Fruit fly (Drosophila melanogaster) whole organism, embryonic: ENCODE measurements around the gene Eip63E.
A peak's percentile ranks its signal among the peaks of the same experiment; 100 is the strongest.

Experiments used
- B-H1 ChIP-seq: fragments of 200-800 bp; sonication (Bioruptor generic); IDR thresholded peaks from 3 replicates; pipeline ENCODE4 v1.3.6; 2022; ENCODE audit warnings: missing biosample characterization, missing genetic modification characterization
- CG10462 ChIP-seq: fragments of 200-800 bp; sonication (Bioruptor generic); optimal IDR thresholded peaks from 2 replicates; lab custom pipeline; 2016; ENCODE audit warnings: missing biosample characterization, missing genetic modification characterization
- CG11456 ChIP-seq: fragments of 200-800 bp; sonication (Bioruptor generic); IDR thresholded peaks from 3 replicates; pipeline ENCODE4 v1.3.6; 2022; ENCODE audit warnings: missing biosample characterization, missing genetic modification characterization
- CG1233 ChIP-seq: fragments of 200-800 bp; sonication (Bioruptor generic); optimal IDR thresholded peaks from 4 replicates; lab custom pipeline; 2018; ENCODE audit warnings: missing biosample characterization, mild to moderate bottlenecking, missing genetic modification characterization
- CG13287 ChIP-seq: fragments of 200-800 bp; sonication (Bioruptor generic); IDR thresholded peaks from 2 replicates; pipeline ENCODE4 v1.3.6; 2022; ENCODE audit warnings: missing biosample characterization, missing genetic modification characterization; ENCODE audit not compliant: partially characterized antibody
- CG13296 ChIP-seq: fragments of 200-800 bp; sonication (Bioruptor generic); optimal IDR thresholded peaks from 3 replicates; lab custom pipeline; 2018; ENCODE audit warnings: missing biosample characterization, mild to moderate bottlenecking, missing genetic modification characterization
- CG15514 ChIP-seq: fragments of 200-800 bp; sonication (Bioruptor generic); optimal IDR thresholded peaks from 3 replicates; lab custom pipeline; 2017; ENCODE audit warnings: missing biosample characterization, missing genetic modification characterization, mild to moderate bottlenecking, moderate library complexity, missing genetic modification reagents
- CG15601 ChIP-seq: fragments of 200-800 bp; sonication (Bioruptor generic); optimal IDR thresholded peaks from 3 replicates; lab custom pipeline; 2019; ENCODE audit warnings: missing biosample characterization, mild to moderate bottlenecking, missing genetic modification characterization, moderate library complexity
- CG16863 ChIP-seq: fragments of 200-800 bp; sonication (Bioruptor generic); optimal IDR thresholded peaks from 3 replicates; lab custom pipeline; 2016; ENCODE audit warnings: missing biosample characterization, missing genetic modification characterization
- CG17385 ChIP-seq: fragments of 200-800 bp; sonication (Bioruptor generic); optimal IDR thresholded peaks from 3 replicates; lab custom pipeline; 2018; ENCODE audit warnings: missing biosample characterization, mild to moderate bottlenecking, missing genetic modification characterization
- CG17612 ChIP-seq: fragments of 200-800 bp; sonication (Bioruptor generic); IDR thresholded peaks from 2 replicates; pipeline ENCODE4 v1.3.6; 2022; ENCODE audit warnings: missing biosample characterization, missing genetic modification characterization
- CG18764 ChIP-seq: fragments of 200-800 bp; sonication (Bioruptor generic); optimal IDR thresholded peaks from 3 replicates; lab custom pipeline; 2016; ENCODE audit warnings: missing biosample characterization, missing genetic modification characterization
- CG2202 ChIP-seq: fragments of 200-800 bp; sonication (Bioruptor generic); optimal IDR thresholded peaks from 2 replicates; lab custom pipeline; 2018; ENCODE audit warnings: missing biosample characterization, mild to moderate bottlenecking, missing genetic modification characterization
- CG31365 ChIP-seq: fragments of 200-800 bp; sonication (Bioruptor generic); optimal IDR thresholded peaks from 2 replicates; lab custom pipeline; 2018; ENCODE audit warnings: missing biosample characterization, mild to moderate bottlenecking, missing genetic modification characterization
- CG3163 ChIP-seq: fragments of 200-800 bp; sonication (Bioruptor generic); optimal IDR thresholded peaks from 3 replicates; lab custom pipeline; 2016; ENCODE audit warnings: missing biosample characterization, missing genetic modification characterization
- CG32772 ChIP-seq: fragments of 200-800 bp; sonication (Bioruptor generic); IDR thresholded peaks from 2 replicates; pipeline ENCODE4 v1.3.6; 2022; ENCODE audit warnings: missing biosample characterization, missing genetic modification characterization
- CG4424 ChIP-seq: fragments of 200-800 bp; sonication (Bioruptor generic); optimal IDR thresholded peaks from 3 replicates; lab custom pipeline; 2016; ENCODE audit warnings: missing biosample characterization, missing genetic modification characterization
- CG5180 ChIP-seq: fragments of 200-800 bp; sonication (Bioruptor generic); optimal IDR thresholded peaks from 3 replicates; lab custom pipeline; 2017; ENCODE audit warnings: missing biosample characterization, missing genetic modification characterization, mild to moderate bottlenecking, moderate library complexity, missing genetic modification reagents
- CG6272 ChIP-seq: fragments of 200-800 bp; sonication (Bioruptor generic); IDR thresholded peaks from 2 replicates; pipeline ENCODE4 v1.3.6; 2022; ENCODE audit warnings: missing biosample characterization, missing genetic modification characterization
- CG6683 ChIP-seq: fragments of 200-800 bp; sonication (Bioruptor generic); optimal IDR thresholded peaks from 2 replicates; lab custom pipeline; 2017; ENCODE audit warnings: missing biosample characterization, mild to moderate bottlenecking, missing genetic modification characterization, missing genetic modification reagents
- CG7556 ChIP-seq: fragments of 200-800 bp; sonication (Bioruptor generic); optimal IDR thresholded peaks from 2 replicates; lab custom pipeline; 2017; ENCODE audit warnings: missing biosample characterization, mild to moderate bottlenecking, missing genetic modification characterization
- CG8281 ChIP-seq: fragments of 200-800 bp; sonication (Bioruptor generic); optimal IDR thresholded peaks from 2 replicates; lab custom pipeline; 2018; ENCODE audit warnings: missing biosample characterization, mild to moderate bottlenecking, missing genetic modification characterization, moderate library complexity
- CTCF ChIP-seq: fragments of 200-800 bp; sonication (Bioruptor generic); optimal IDR thresholded peaks from 2 replicates; lab custom pipeline; 2017; ENCODE audit warnings: missing biosample characterization, mild to moderate bottlenecking, missing genetic modification characterization, moderate library complexity
- Dip2 ChIP-seq: fragments of 200-800 bp; sonication (Bioruptor generic); IDR thresholded peaks from 2 replicates; pipeline ENCODE4 v1.3.6; 2022; ENCODE audit warnings: missing biosample characterization, missing genetic modification characterization
- Ets97D ChIP-seq: fragments of 200-800 bp; sonication (Bioruptor generic); optimal IDR thresholded peaks from 3 replicates; lab custom pipeline; 2016; ENCODE audit warnings: missing biosample characterization, missing genetic modification characterization
- HLH4C ChIP-seq: fragments of 200-800 bp; sonication (Bioruptor generic); IDR thresholded peaks from 3 replicates; pipeline ENCODE4 v1.3.6; 2022; ENCODE audit warnings: missing biosample characterization, missing genetic modification characterization; ENCODE audit not compliant: partially characterized antibody
- HLHmδ ChIP-seq: fragments of 200-800 bp; sonication (Bioruptor generic); optimal IDR thresholded peaks from 2 replicates; lab custom pipeline; 2018; ENCODE audit warnings: missing biosample characterization, mild to moderate bottlenecking, missing genetic modification characterization, moderate library complexity
- Hr39 ChIP-seq: fragments of >200 bp; optimal IDR thresholded peaks from 2 replicates; lab custom pipeline; 2017
- MTF-1 ChIP-seq: fragments of 200-800 bp; sonication (Bioruptor generic); optimal IDR thresholded peaks from 2 replicates; lab custom pipeline; 2018; ENCODE audit warnings: missing biosample characterization, mild to moderate bottlenecking, missing genetic modification characterization, borderline replicate concordance
- Pdp1 ChIP-seq, 2 experiments: fragments of 200-800 bp; sonication (Bioruptor generic); optimal IDR thresholded peaks; 3 replicates each; lab custom pipeline; 2016; ENCODE audit warnings: missing biosample characterization in 2 of 2, missing genetic modification characterization in 2 of 2, mild to moderate bottlenecking in 1 of 2, moderate library complexity in 1 of 2
- Poxn ChIP-seq: fragments of 200-800 bp; sonication (Bioruptor generic); IDR thresholded peaks from 2 replicates; pipeline ENCODE4 v1.3.6; 2022; ENCODE audit warnings: missing biosample characterization, missing genetic modification characterization
- Rx ChIP-seq: fragments of 200-800 bp; sonication (Bioruptor generic); IDR thresholded peaks from 2 replicates; pipeline ENCODE4 v1.3.6; 2022; ENCODE audit warnings: missing biosample characterization, missing genetic modification characterization
- Vsx1 ChIP-seq: fragments of 200-800 bp; sonication (Bioruptor generic); optimal IDR thresholded peaks from 2 replicates; lab custom pipeline; 2017; ENCODE audit warnings: missing biosample characterization, mild to moderate bottlenecking, missing genetic modification characterization, missing genetic modification reagents
- ap ChIP-seq: fragments of 200-800 bp; sonication (Bioruptor generic); IDR thresholded peaks from 2 replicates; pipeline ENCODE4 v1.3.6; 2022; ENCODE audit warnings: missing biosample characterization, missing genetic modification characterization
- az2 ChIP-seq: fragments of 200-800 bp; sonication (Bioruptor generic); optimal IDR thresholded peaks from 3 replicates; lab custom pipeline; 2016; ENCODE audit warnings: missing biosample characterization, missing genetic modification characterization
- bcd ChIP-seq: fragments of 200-800 bp; sonication (Bioruptor generic); optimal IDR thresholded peaks from 2 replicates; lab custom pipeline; 2017; ENCODE audit warnings: missing biosample characterization, mild to moderate bottlenecking, missing genetic modification characterization
- bowl ChIP-seq: fragments of 200-800 bp; sonication (Bioruptor generic); IDR thresholded peaks from 2 replicates; pipeline ENCODE4 v1.3.6; 2022; ENCODE audit warnings: missing biosample characterization, missing genetic modification characterization
- dati ChIP-seq: fragments of 200-800 bp; sonication (Bioruptor generic); IDR thresholded peaks from 2 replicates; pipeline ENCODE4 v1.3.6; 2022; ENCODE audit warnings: missing biosample characterization, missing genetic modification characterization
- disco-r ChIP-seq: fragments of 200-800 bp; sonication (Bioruptor generic); optimal IDR thresholded peaks from 2 replicates; lab custom pipeline; 2016; ENCODE audit warnings: missing biosample characterization, missing genetic modification characterization
- dmrt99B ChIP-seq: fragments of 200-800 bp; sonication (Bioruptor generic); optimal IDR thresholded peaks from 2 replicates; lab custom pipeline; 2018; ENCODE audit warnings: missing biosample characterization, mild to moderate bottlenecking, missing genetic modification characterization, moderate library complexity
- gem ChIP-seq: fragments of 200-800 bp; sonication (Bioruptor generic); optimal IDR thresholded peaks from 2 replicates; lab custom pipeline; 2019; ENCODE audit warnings: missing biosample characterization, mild to moderate bottlenecking, missing genetic modification characterization, moderate library complexity
- gsb ChIP-seq: fragments of 200-800 bp; sonication (Bioruptor generic); IDR thresholded peaks from 2 replicates; pipeline ENCODE4 v1.3.6; 2022; ENCODE audit warnings: missing biosample characterization, missing genetic modification characterization
- otp ChIP-seq: fragments of 200-800 bp; sonication (Bioruptor generic); IDR thresholded peaks from 3 replicates; pipeline ENCODE4, ENCODE4 v1.3.6; 2022; ENCODE audit warnings: missing biosample characterization, missing genetic modification characterization
- pum ChIP-seq: fragments of 200-800 bp; sonication (Bioruptor generic); optimal IDR thresholded peaks from 2 replicates; lab custom pipeline; 2016; ENCODE audit warnings: missing biosample characterization, missing genetic modification characterization
- scrt ChIP-seq: fragments of 200-800 bp; sonication (Bioruptor generic); optimal IDR thresholded peaks from 2 replicates; lab custom pipeline; 2018; ENCODE audit warnings: missing biosample characterization, mild to moderate bottlenecking, missing genetic modification characterization, moderate library complexity
- sim ChIP-seq: fragments of 200-800 bp; sonication (Bioruptor generic); IDR thresholded peaks from 2 replicates; pipeline ENCODE4 v1.3.6; 2022; ENCODE audit warnings: missing biosample characterization, missing genetic modification characterization
- tio ChIP-seq: fragments of 200-800 bp; sonication (Bioruptor generic); optimal IDR thresholded peaks from 2 replicates; lab custom pipeline; 2017; ENCODE audit warnings: missing biosample characterization, missing genetic modification characterization, inconsistent platforms
- tup ChIP-seq: fragments of 200-800 bp; sonication (Bioruptor generic); optimal IDR thresholded peaks from 2 replicates; lab custom pipeline; 2016; ENCODE audit warnings: missing biosample characterization, mild to moderate bottlenecking, missing genetic modification characterization, moderate library complexity
- vvl ChIP-seq: fragments of 200-800 bp; sonication (Bioruptor generic); IDR thresholded peaks from 2 replicates; pipeline ENCODE4 v1.3.6; 2022; ENCODE audit warnings: missing biosample characterization, missing genetic modification characterization
- z ChIP-seq: fragments of 200-800 bp; sonication (Bioruptor generic); IDR thresholded peaks from 3 replicates; pipeline ENCODE4 v1.3.6; 2022; ENCODE audit warnings: missing biosample characterization, missing genetic modification characterization

Eip63E gene

dm6 chr3L:3518512-3519492, 3.3 kb downstream of the Eip63E start (continued):
- TF ChIP-seq CG5180 (GFP tag; lab: Kevin White, UChicago) (no peak), Ets97D (no peak), ap (no peak), gem (tag; lab: Kevin White, UChicago) (peak; percentile 28), gsb (GFP tag; lab: Robert Waterston, UW) (no peak), CG13296 (GFP tag; lab: Kevin White, UChicago) (peak; percentile 6), Poxn (GFP tag; lab: Robert Waterston, UW) (no peak), otp (GFP tag; lab: Robert Waterston, UW) (no peak), bowl (GFP tag; lab: Robert Waterston, UW) (no peak), Vsx1 (GFP tag; lab: Kevin White, UChicago) (no peak), z (GFP tag; lab: Robert Waterston, UW) (0 out of 3 replicates have a peak, but pooled peaks have one; percentile 33), bcd (GFP tag; lab: Kevin White, UChicago) (no peak), CG11456 (GFP tag; lab: Robert Waterston, UW) (no peak), MTF-1 (GFP tag; lab: Kevin White, UChicago) (peak; percentile 38), CG10462 (GFP tag; lab: Kevin White, UChicago) (no peak), Rx (no peak), CG2202 (peak; percentile 8), disco-r (GFP tag; lab: Kevin White, UChicago) (no peak), tio (no peak), tup (GFP tag; lab: Kevin White, UChicago) (no peak), dati (GFP tag; lab: Robert Waterston, UW) (no peak), Hr39 (lab: Kevin White, UChicago) (no peak), Dip2 (GFP tag; lab: Robert Waterston, UW) (no peak), sim (GFP tag; lab: Robert Waterston, UW) (no peak), dmrt99B (tag; lab: Kevin White, UChicago) (peak; percentile 8), scrt (GFP tag; lab: Kevin White, UChicago) (peak; percentile 25), vvl (GFP tag; lab: Robert Waterston, UW) (no peak), B-H1 (GFP tag; lab: Robert Waterston, UW) (no peak), Pdp1 (GFP tag; optimal IDR thresholded peaks at IDR 0.05; lab: Kevin White, UChicago) (peak in 1 of 2 experiments; percentile 68), CTCF (GFP tag; lab: Kevin White, UChicago) (no peak), CG31365 (tag; lab: Kevin White, UChicago) (no peak), CG15601 (peak; percentile 52), CG17612 (GFP tag; lab: Robert Waterston, UW) (no peak), CG1233 (peak; percentile 25), CG15514 (peak; percentile 37), CG6683 (GFP tag; lab: Kevin White, UChicago) (no peak), CG16863 (no peak), CG18764 (GFP tag; lab: Kevin White, UChicago) (no peak), CG7556 (no peak), CG8281 (tag; lab: Kevin White, UChicago) (no peak), az2 (GFP tag; lab: Kevin White, UChicago) (no peak), CG3163 (GFP tag; lab: Kevin White, UChicago) (no peak), CG32772 (GFP tag; lab: Robert Waterston, UW) (no peak), HLH4C (no peak), CG6272 (GFP tag; lab: Robert Waterston, UW) (no peak), HLHmδ (GFP tag; lab: Kevin White, UChicago) (no peak), CG17385 (GFP tag; lab: Kevin White, UChicago) (peak; percentile 40), pum (GFP tag; lab: Kevin White, UChicago) (no peak), CG13287 (no peak), CG4424 (GFP tag; lab: Kevin White, UChicago) (no peak)
